Worm (Caenorhabditis elegans): Measurements from ENCODE around the gene ssq-3.

ssq-3 gene

DNA sequence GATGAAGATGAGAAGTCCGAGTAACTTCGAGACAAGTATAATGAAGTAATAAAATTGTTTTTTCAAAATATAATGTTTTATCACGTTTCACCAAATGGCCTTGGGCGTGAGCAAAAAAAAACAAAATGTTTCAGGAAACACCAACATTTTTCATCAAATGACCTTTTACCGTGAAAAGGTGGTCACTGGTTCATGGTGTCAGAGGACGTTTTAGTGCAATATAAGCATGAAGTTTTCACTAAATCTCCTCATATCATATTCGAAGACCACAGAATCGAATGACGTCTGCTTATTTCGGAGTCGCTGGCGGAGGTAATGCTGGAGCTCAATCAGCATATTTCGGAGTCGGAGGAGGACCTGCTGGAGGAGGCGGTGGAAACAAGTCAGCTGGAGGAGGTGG, at the start of gene ssq-3, which contains the start of gene ZC477.7:
Gene ssq-3, plus strand, starts transcription at position 251 of the 400 bp plus-strand sequence.
Gene ZC477.7, minus strand, starts transcription at position 101 of the 400 bp plus-strand sequence.
- TF ChIP-seq W03F9.2 (tag; optimal IDR thresholded peaks at IDR 0.05) (no peak), dao-5 (tag; optimal IDR thresholded peaks at IDR 0.05) (no peak), him-1 (tag; optimal IDR thresholded peaks at IDR 0.05) (no peak)

DNA sequence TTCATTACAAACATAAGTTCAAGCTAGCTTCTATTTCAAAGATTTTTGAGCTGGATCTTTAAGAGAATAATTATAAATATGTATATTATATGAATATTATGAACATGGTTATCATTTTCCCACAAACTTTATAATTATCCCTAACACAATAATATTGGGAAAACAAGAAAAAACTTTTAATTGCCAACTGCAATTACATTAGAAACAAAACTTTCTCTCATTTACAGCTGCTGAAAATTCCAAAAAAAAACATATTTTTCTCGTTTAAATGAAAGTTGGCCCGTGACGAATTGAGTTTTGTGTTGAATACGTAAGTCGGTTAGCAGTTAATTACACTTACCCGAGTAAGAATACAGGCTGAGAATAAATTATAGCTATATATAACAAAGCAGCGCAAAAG, 48.7 kb upstream of the ssq-3 start:
- no peak for TF ChIP-seq W03F9.2 (tag; optimal IDR thresholded peaks at IDR 0.05)
- TF ChIP-seq dao-5 (tag; optimal IDR thresholded peaks at IDR 0.05), result no peak
- no peak for TF ChIP-seq him-1 (tag; optimal IDR thresholded peaks at IDR 0.05)

DNA sequence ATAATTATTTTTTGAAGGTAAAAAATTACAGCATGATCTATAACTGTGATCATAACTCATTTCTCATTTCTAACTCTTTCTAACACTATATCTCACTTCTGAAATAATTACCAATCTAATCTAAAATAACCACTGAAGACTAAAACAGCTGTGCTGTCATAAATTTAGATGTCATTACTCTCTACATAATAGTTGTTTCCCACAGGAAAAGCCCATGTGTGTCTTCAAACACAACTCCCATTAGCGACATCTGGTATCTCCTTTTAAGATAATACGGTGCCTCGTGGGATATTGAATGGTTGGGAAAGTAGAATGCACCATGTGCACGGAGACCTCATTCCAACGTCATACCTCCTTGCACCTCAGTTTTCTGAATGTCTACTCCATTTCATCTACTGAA, 46.4 kb upstream of the ssq-3 start, which contains the start of gene Y43B11AL.1:
Gene Y43B11AL.1, plus strand, starts transcription at position 301 of the 400 bp plus-strand sequence.
- TF ChIP-seq him-1 (tag; optimal IDR thresholded peaks at IDR 0.05), result no peak
- TF ChIP-seq dao-5 (tag; optimal IDR thresholded peaks at IDR 0.05), result no peak
- TF ChIP-seq W03F9.2 (tag; optimal IDR thresholded peaks at IDR 0.05), result no peak

DNA sequence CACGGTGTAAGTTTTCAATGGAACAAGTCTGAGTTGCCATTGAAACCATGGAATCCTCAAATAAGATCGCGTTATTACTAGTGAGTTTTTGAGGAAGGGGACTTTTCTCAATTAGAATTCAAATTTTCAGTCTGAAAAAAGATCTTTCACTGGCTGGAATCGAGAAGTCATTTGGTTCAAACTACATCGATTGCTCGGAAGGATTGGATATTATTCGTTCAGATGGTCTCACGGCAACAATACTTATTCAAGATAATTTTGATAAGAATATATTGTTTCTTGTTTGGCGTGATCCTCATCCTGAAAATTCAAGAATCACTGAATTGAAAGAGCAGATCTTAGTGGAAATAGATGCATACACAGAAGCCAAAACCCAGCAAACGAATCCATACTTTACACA, 44.0 kb upstream of the ssq-3 start:
- no peak for TF ChIP-seq W03F9.2 (tag; optimal IDR thresholded peaks at IDR 0.05)

DNA sequence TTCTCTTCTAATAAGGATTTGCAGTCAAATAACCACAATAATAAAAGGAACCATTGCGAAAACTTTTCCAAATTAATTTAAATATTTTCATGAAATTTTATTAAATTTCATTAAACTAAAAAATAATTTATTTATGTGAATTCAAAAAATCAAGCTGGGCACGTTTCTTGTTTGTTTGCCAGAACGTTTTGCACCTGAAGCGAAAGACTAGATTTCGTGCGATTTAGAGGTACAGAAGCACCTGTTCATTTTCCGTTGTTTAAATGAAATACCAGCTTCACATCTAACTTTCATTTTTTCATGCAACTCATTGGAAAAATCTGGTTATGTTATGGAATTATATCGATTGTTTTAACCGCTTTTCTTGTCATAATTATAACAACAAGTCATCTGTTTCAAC, 39.3 kb upstream of the ssq-3 start, which contains the start of gene srg-48:
Gene srg-48, plus strand, starts transcription at position 301 of the 400 bp plus-strand sequence.
- TF ChIP-seq W03F9.2 (tag; optimal IDR thresholded peaks at IDR 0.05) (no peak), him-1 (tag; optimal IDR thresholded peaks at IDR 0.05) (no peak), dao-5 (tag; optimal IDR thresholded peaks at IDR 0.05) (no peak)

DNA sequence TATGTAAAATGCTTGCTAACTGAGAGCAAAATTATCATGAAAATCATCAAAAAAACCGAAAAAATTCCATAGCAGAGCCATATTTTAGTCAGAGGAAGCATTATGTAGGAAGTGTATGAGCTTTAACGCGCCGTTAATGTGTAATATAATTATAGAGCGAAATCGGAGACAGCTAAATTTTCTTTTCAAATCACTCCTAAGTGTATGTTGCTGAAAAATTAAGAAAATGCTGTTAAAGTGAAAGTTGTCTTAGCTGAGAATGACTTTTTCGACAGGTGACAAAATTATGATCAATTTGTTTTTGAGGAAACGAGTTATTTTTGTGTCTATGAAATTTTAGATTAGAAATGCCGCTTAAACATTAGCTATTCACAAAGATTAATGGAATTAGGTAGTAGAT, 36.3 kb upstream of the ssq-3 start, which contains the start of gene srg-50:
Gene srg-50, minus strand, starts transcription at position 101 of the 400 bp plus-strand sequence.
- TF ChIP-seq W03F9.2 (tag; optimal IDR thresholded peaks at IDR 0.05) (no peak), dao-5 (tag; optimal IDR thresholded peaks at IDR 0.05) (no peak), him-1 (tag; optimal IDR thresholded peaks at IDR 0.05) (no peak)

DNA sequence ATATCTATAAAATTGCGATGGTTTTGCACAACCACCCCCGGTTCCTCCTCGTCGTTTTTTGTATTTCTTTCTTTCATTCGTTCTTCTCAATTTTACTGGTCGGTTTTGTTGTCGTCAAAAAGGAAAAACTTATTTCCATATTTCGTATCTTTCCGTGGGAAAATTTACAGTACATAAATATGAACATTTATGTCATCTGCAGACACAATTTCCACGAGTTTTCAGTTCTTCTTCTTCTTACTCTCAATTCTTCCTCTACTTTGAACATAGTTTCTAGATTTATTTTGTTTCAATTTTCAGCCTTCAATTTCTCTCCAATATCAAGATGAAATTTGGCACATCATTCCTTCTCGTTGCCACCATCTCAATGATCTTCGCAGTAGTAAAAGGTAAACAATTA, 30.2 kb upstream of the ssq-3 start, which contains the start of gene Y43B11AR.1:
Gene Y43B11AR.1, plus strand, starts transcription at position 301 of the 400 bp plus-strand sequence.
- TF ChIP-seq W03F9.2 (tag; optimal IDR thresholded peaks at IDR 0.05) (no peak), dao-5 (tag; optimal IDR thresholded peaks at IDR 0.05) (no peak), him-1 (tag; optimal IDR thresholded peaks at IDR 0.05) (no peak)

DNA sequence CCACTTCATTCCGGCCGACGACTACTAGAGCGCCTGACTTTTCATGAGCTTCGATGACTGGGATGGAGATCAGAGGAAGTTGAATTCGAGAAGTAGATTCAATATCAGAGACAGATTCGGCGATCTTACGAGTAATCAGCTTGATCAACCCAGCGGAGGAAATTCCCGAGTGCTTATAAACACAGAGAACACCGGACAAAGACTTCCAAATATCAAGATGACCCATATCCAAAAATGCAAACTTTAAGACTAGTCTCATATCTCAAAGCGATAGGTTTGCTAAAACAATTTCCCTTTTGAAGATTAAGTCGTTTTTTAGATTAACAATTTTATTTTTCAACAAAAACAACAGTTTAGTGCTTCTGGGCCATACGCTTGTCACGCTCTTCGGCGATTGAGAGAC, 28.0 kb upstream of the ssq-3 start, which contains the start of gene Y43B11AR.3:
Gene Y43B11AR.3, minus strand, starts transcription at position 335 of the 403 bp plus-strand sequence.
- TF ChIP-seq W03F9.2 (tag; optimal IDR thresholded peaks at IDR 0.05), result peak; percentile 3
- TF ChIP-seq dao-5 (tag; optimal IDR thresholded peaks at IDR 0.05), result peak; percentile 62
- TF ChIP-seq him-1 (tag; optimal IDR thresholded peaks at IDR 0.05), result no peak

DNA sequence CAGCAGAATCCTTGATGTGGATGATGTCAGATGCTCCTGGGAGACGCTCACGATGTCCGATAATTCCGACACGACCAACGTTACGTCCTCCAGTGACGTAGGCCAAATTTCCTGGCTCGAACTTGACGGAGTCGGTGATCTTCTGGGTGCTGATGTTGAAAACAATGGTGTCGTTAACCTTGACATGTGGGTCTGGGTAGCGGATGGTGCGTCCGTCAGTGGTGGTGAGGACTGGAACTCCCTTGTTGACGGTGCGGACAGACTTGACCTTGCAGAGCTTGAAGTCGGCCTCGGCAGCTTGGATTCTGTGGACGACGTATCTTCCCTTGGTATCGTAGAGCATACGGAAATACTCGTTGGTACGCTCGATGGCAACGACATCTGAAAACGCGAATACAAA, 27.4 kb upstream of the ssq-3 start:
- TF ChIP-seq him-1 (tag; optimal IDR thresholded peaks at IDR 0.05), result no peak
- TF ChIP-seq W03F9.2 (tag; optimal IDR thresholded peaks at IDR 0.05), result no peak
- TF ChIP-seq dao-5 (tag; optimal IDR thresholded peaks at IDR 0.05), result no peak

DNA sequence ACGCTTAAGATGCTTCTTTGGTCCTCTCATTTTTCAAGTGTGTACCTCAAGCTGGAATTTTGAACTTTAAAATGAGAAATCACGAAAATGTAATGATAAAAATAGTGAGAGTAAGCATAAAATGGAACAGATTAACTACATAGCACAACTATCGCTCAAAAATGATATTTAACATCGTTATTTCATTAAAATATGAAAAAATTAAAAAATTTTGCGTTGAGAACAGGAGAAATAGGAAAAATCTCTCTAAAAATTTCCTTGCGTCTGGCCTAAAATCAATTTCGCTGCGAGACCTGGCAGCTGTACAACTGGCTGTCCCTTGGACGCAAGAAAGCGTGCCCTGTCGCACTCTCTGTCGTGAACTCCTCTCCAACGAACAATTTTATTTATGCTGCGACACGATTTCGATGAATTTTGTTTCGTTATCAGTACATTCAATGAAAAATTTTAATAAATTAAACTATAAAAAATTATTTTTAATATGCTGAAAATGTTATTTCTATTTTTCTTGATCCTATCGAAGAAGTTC, 26.7 kb upstream of the ssq-3 start, which contains the start of gene rps-4:
Gene rps-4, minus strand, starts transcription at position 51 of the 529 bp plus-strand sequence.
- peak; percentile 97 for TF ChIP-seq W03F9.2 (tag; optimal IDR thresholded peaks at IDR 0.05)
- TF ChIP-seq dao-5 (tag; optimal IDR thresholded peaks at IDR 0.05), result no peak
- peak; percentile 56 for TF ChIP-seq him-1 (tag; optimal IDR thresholded peaks at IDR 0.05)

DNA sequence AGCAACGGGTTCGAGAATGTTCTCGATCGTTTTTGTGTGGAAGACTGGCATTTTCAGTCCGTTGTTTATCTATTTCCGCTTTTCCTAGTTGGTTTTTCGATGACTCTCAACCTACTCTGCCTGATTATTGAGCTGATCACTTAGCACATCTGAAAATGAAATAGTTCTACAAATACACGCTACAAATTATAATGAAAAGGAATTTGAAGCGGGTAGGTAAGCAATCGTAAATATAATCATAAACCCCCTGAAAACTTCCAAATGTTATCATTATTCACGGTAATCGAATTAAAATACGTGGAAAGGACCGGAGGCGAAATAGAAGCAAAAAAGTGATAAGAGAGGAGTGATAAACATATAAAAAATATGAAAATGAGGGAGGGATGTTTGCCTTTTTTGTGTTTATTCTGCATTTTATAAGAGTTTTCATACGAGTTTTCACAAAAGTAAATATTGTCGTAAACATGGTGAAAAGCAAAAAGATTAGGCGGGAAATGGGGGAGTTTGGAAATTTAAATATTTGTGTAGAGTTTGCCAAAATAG, 17.1 kb upstream of the ssq-3 start, which contains the start of gene deb-1:
Gene deb-1, minus strand, starts transcription at position 51 of the 543 bp plus-strand sequence.
- no peak for TF ChIP-seq dao-5 (tag; optimal IDR thresholded peaks at IDR 0.05)
- no peak for TF ChIP-seq him-1 (tag; optimal IDR thresholded peaks at IDR 0.05)
- no peak for TF ChIP-seq W03F9.2 (tag; optimal IDR thresholded peaks at IDR 0.05)

DNA sequence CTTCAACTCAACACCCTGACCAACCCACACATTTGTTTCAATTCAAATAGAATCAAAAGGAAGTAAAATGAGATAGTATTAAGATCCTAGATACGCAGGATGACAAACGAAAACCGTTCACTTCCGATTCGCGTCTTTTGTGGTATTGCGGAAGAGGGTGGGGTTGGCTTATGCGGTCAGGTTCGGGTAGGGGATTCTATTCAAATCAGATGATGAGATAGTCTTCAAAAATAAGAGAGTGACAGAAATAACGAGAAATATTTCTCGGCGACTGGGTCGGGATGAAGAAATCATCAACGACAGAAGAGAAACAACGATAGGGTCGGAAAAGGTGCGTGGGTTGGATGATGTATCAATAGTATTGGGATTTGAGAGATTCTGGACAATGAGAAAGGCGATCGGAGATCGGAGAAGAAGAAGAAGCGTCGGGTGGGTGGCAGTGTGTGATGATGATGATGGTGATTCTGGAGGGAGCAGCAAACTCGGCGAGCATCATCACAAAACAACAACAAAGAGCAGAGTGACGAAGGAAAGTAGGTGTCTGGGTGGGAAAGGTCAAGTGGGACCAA, 15.9 kb upstream of the ssq-3 start:
- TF ChIP-seq dao-5 (tag; optimal IDR thresholded peaks at IDR 0.05), result no peak
- TF ChIP-seq him-1 (tag; optimal IDR thresholded peaks at IDR 0.05), result no peak
- no peak for TF ChIP-seq W03F9.2 (tag; optimal IDR thresholded peaks at IDR 0.05)

DNA sequence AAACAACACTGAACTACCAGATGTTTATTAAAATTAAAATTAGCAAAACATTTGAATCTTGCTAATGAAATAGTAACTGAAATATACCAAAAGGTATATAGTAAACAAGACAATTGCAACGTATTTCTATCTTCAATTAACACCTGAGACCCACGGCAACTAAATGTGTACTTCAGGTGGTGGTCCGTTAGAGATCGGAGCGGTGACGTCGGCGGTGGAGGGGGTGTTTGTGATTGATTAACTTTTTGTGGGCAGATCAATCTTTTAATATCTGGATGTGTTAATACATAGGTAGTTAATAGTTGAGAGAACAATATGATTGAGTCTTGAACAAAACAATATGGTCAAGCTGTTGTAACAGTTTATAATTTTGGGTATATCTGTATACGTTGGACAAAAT, 15.3 kb upstream of the ssq-3 start:
- TF ChIP-seq him-1 (tag; optimal IDR thresholded peaks at IDR 0.05), result no peak
- no peak for TF ChIP-seq dao-5 (tag; optimal IDR thresholded peaks at IDR 0.05)
- no peak for TF ChIP-seq W03F9.2 (tag; optimal IDR thresholded peaks at IDR 0.05)

DNA sequence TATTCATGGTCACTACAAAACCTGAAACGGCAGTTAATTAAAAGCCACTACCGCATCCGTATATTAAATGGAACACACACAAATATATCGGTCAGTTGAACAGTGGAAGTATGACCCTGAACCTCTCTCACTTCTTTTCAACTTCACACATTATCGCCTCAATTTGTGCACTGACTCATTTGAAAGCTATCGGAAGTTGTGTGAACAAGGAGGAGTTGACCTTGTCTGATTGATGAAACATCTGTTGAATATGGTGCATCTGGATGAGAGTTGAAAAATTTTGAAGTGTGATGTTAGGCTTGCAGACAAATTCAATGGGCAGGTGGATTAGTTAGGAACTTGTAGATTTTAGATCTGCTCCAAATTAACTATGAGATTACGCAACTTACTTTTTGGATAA, 14.0 kb upstream of the ssq-3 start:
- TF ChIP-seq W03F9.2 (tag; optimal IDR thresholded peaks at IDR 0.05) (no peak), dao-5 (tag; optimal IDR thresholded peaks at IDR 0.05) (no peak), him-1 (tag; optimal IDR thresholded peaks at IDR 0.05) (no peak)
